Worm (Caenorhabditis elegans): ENCODE results near the gene gcy-20.

ce11 chrV:16275347-16275746, 21.8 kb upstream of the gcy-20 start, which contains the start of gene pacl-1:
- TF ChIP-seq ceh-13 (GFP tag; optimal IDR thresholded peaks at IDR 0.05): no peak
- no peak for TF ChIP-seq B0310.2 (tag; optimal IDR thresholded peaks at IDR 0.05)
- no peak for TF ChIP-seq pes-1 (GFP tag; IDR thresholded peaks at IDR 0.05)
- TF ChIP-seq hmg-4 (GFP tag; optimal IDR thresholded peaks at IDR 0.05): no peak
- TF ChIP-seq ets-7 (tag; optimal IDR thresholded peaks at IDR 0.05): no peak
- TF ChIP-seq hnd-1 (tag; optimal IDR thresholded peaks at IDR 0.05): no peak
- TF ChIP-seq F13C5.2 (tag; optimal IDR thresholded peaks at IDR 0.05): no peak
- TF ChIP-seq ama-1 (optimal IDR thresholded peaks at IDR 0.05): no peak
- no peak for TF ChIP-seq tbx-37 (GFP tag; conservative IDR thresholded peaks at IDR 0.05)
- no peak for TF ChIP-seq scrt-1 (GFP tag; IDR thresholded peaks at IDR 0.05)
- no peak for TF ChIP-seq aly-1 (tag; optimal IDR thresholded peaks at IDR 0.05)
- TF ChIP-seq hmbx-1 (tag; optimal IDR thresholded peaks at IDR 0.05): no peak
- no peak for TF ChIP-seq flt-1 (GFP tag; IDR thresholded peaks at IDR 0.05)

Measured in whole organism, early embryonic.